Worm (Caenorhabditis elegans) whole organism, L2 larva: ENCODE measurements around the gene C07E3.9.

ENCODE experiments used
- ama-1 ChIP-seq: fragments of 150-350 bp; optimal IDR thresholded peaks from 2 replicates; lab custom pipeline; 2018; ENCODE audit warnings: inconsistent platforms
- egl-27 ChIP-seq: sonication (generic microtip); optimal IDR thresholded peaks from 3 replicates; lab custom pipeline; 2017; ENCODE audit warnings: missing biosample characterization, missing genetic modification reagents, missing genetic modification characterization
- mdl-1 ChIP-seq, 2 experiments: fragments of 150-350 bp in 1 of 2; sonication (generic microtip) in 1 of 2; optimal IDR thresholded peaks; 2 replicates each; lab custom pipeline; 2017; ENCODE audit warnings: missing biosample characterization in 2 of 2, missing genetic modification characterization in 2 of 2
- nhr-77 ChIP-seq: fragments of 150-350 bp; optimal IDR thresholded peaks from 2 replicates; lab custom pipeline; 2014; ENCODE audit warnings: missing biosample characterization, missing genetic modification characterization
- unc-39 ChIP-seq: fragments of 150-350 bp; optimal IDR thresholded peaks from 2 replicates; lab custom pipeline; 2014; ENCODE audit warnings: missing biosample characterization, missing genetic modification characterization
- unc-62 ChIP-seq: fragments of 150-350 bp; optimal IDR thresholded peaks from 2 replicates; lab custom pipeline; 2014; ENCODE audit warnings: missing biosample characterization, missing genetic modification reagents, missing genetic modification characterization
- zag-1 ChIP-seq: fragments of 150-350 bp; optimal IDR thresholded peaks from 2 replicates; lab custom pipeline; 2014; ENCODE audit warnings: missing biosample characterization, missing genetic modification characterization

DNA sequence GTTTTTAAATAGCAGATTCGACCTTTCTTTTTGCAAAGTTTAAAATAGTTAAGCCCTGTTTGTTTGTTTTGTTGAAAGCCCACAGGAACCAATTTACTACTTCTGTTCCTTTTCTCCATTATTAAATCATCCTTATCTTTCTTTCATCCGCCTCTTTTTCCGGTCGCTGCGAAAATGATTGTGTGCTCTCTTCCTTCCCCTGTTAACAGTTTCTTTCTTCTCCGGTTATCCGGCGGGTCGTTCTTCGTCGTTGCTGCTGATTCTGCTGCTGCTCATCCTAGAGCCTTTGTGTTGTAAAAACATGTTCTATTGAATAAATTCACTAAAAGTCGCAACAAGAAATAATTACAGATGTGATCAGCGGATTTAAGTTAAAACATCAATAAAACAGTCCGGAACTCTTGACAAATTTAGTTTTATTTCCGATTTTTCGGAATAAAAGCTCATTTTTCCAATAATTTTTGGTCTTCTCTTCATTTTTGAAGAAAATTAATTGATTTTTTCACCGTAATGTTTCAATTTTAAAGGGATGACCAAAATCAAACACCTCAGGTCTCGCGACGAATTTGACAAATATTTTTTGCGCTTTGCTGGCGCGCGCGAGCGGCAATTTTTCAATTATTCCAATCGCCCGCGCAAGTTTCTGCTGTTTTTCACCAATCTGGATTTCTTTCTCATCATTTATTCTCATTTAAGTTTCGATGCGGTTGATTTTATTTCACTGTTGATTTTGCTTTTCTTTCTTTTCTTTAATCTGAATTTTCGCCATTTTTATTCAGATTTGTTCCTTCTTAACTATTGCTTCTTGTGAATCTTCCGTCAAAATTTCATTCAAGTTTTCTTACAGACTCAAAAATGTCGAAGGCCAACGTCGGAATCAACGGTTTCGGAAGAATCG lies 43.0 kb downstream of the C07E3.9 start, which contains the start of gene gpd-1:
- no peak for TF ChIP-seq unc-39 (tag; lab: Kevin White, UChicago)
- no peak for TF ChIP-seq unc-62 (GFP tag; lab: Kevin White, UChicago)
- TF ChIP-seq nhr-77: no peak
- no peak for TF ChIP-seq egl-27 (tag; lab: Kevin White, UChicago)
- TF ChIP-seq ama-1 (lab: Kevin White, UChicago): no peak
- no peak for TF ChIP-seq zag-1 (tag; lab: Kevin White, UChicago)
- no peak for TF ChIP-seq mdl-1 (tag; optimal IDR thresholded peaks at IDR 0.05; lab: Kevin White, UChicago)
